Worm (Caenorhabditis elegans): ENCODE data around the gene C26B9.3.

DNA sequence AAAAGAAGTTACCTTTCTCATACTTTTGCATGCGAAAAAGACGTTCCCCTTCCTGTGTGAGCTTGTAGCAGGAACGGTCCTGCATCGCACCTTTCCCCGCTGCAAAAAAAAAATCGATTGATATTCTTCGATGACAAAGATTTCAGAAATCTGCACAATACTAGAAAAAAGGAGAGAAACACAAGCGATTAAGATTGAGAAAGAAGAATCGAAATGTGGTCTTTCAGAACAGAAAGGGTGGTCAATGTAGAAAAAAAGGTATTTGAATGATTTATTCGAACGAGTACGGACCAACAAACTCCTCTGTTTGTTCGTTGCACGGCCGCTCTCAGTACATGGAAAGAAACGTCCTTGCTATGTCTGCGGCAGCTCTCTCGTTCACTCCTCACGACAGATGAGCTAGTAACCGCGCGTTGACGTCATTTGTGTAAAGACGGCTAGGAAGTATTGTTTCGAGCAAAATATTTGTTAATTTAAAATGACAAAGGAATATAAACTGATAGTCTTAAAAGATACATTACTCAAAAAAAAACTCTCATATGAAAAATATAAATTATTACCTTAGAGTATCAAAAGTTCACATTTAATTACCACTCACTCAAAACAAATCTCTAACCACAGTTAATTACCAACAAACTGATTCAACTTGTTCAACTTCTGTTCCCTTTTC is 40.0 kb upstream of the C26B9.3 start, which contains the start of gene ift-81:
- TF ChIP-seq elt-3 (tag; optimal IDR thresholded peaks at IDR 0.05) = no peak
- no peak for TF ChIP-seq nhr-28 (tag; optimal IDR thresholded peaks at IDR 0.05)
- TF ChIP-seq ama-1 (optimal IDR thresholded peaks at IDR 0.05) = no peak
- TF ChIP-seq lin-39 (tag; optimal IDR thresholded peaks at IDR 0.05) = peak; percentile 62
- TF ChIP-seq elt-1 (tag; optimal IDR thresholded peaks at IDR 0.05) = no peak
- no peak for TF ChIP-seq zag-1 (tag; optimal IDR thresholded peaks at IDR 0.05)
